Worm (Caenorhabditis elegans) whole organism, midembryonic: ENCODE measurements around the gene C23G10.2.

Experiments
- T22C8.4 ChIP-seq: fragments of 200-800 bp; sonication (Bioruptor generic); IDR thresholded peaks from 2 replicates; pipeline ENCODE4 v1.3.6; 2022; ENCODE audit warnings: missing genetic modification characterization, missing compliant biosample characterization
- cog-1 ChIP-seq: sonication (generic microtip); optimal IDR thresholded peaks from 2 replicates; lab custom pipeline; 2016; ENCODE audit warnings: missing genetic modification characterization, missing compliant biosample characterization
- klf-2 ChIP-seq: fragments of 200-800 bp; sonication (Bioruptor generic); conservative IDR thresholded peaks from 2 replicates; pipeline ENCODE4 v1.3.6; 2022; ENCODE audit warnings: missing genetic modification reagents, missing genetic modification characterization, missing compliant biosample characterization
- med-1 ChIP-seq: sonication (generic microtip); optimal IDR thresholded peaks from 2 replicates; lab custom pipeline; 2017; ENCODE audit warnings: missing genetic modification characterization, mild to moderate bottlenecking, missing compliant biosample characterization, antibody characterized with exemption, missing genetic modification reagents; ENCODE audit not compliant: insufficient read depth
- tab-1 ChIP-seq: fragments of 200-800 bp; sonication (Bioruptor generic); IDR thresholded peaks from 2 replicates; pipeline ENCODE4 v1.3.6; 2022; ENCODE audit warnings: missing genetic modification characterization, missing compliant biosample characterization
- ztf-23 ChIP-seq: fragments of 200-800 bp; sonication (Bioruptor generic); IDR thresholded peaks from 2 replicates; pipeline ENCODE4 v1.3.6; 2022; ENCODE audit warnings: missing genetic modification reagents, missing genetic modification characterization, missing compliant biosample characterization
- ztf-29 ChIP-seq: fragments of 200-800 bp; sonication (Bioruptor generic); IDR thresholded peaks from 2 replicates; pipeline ENCODE4 v1.3.6; 2022; ENCODE audit warnings: missing genetic modification reagents, missing genetic modification characterization, missing compliant biosample characterization

DNA sequence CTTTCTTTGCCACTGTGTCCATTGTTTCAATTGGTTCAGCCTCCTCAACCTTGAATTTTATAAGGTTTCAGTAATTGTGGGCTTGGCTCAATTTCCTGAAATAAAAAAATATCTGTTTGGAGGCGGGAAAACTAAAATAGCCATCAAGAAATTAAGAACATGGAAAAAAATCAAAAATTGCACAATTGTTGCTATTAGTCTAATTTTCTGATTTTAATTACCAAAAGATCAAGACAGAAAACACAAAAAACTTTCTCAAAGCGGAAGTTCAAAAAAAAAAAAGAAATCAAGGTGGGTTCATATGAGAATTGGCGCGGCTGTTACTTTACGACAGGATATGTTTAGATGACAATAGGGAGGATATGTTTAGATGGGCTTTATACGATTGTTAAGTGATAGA, 23.0 kb downstream of the C23G10.2 start, which contains the start of gene esyt-2:
- TF ChIP-seq klf-2 (GFP tag; lab: Robert Waterston, UW) (no peak), T22C8.4 (GFP tag; lab: Robert Waterston, UW) (no peak), ztf-29 (GFP tag; lab: Robert Waterston, UW) (no peak), ztf-23 (GFP tag; lab: Robert Waterston, UW) (no peak), med-1 (GFP tag; lab: Kevin White, UChicago) (no peak), cog-1 (tag; lab: Kevin White, UChicago) (no peak), tab-1 (no peak)
